Fruit fly (Drosophila melanogaster) whole organism, pupa: ENCODE results near the gene eIF2Bepsilon.

ENCODE experiments used
- CG10348 ChIP-seq: fragments of 200-800 bp; sonication (Bioruptor generic); IDR thresholded peaks from 2 replicates; pipeline ENCODE4 v1.3.6; 2022; ENCODE audit warnings: missing biosample characterization, missing genetic modification characterization
- CG12605 ChIP-seq: fragments of 200-800 bp; sonication (Bioruptor generic); IDR thresholded peaks from 2 replicates; pipeline ENCODE4 v1.3.6; 2022; ENCODE audit warnings: missing biosample characterization, missing genetic modification characterization
- CG13204 ChIP-seq: fragments of 200-800 bp; sonication (Bioruptor generic); optimal IDR thresholded peaks from 2 replicates; lab custom pipeline; 2018; ENCODE audit warnings: missing biosample characterization, mild to moderate bottlenecking, missing genetic modification characterization, moderate library complexity
- CG17806 ChIP-seq: fragments of 200-800 bp; sonication (Bioruptor generic); optimal IDR thresholded peaks from 2 replicates; lab custom pipeline; 2018; ENCODE audit warnings: missing biosample characterization, mild to moderate bottlenecking, missing genetic modification characterization, moderate library complexity
- CG34367 ChIP-seq: fragments of 200-800 bp; sonication (Bioruptor generic); optimal IDR thresholded peaks from 2 replicates; lab custom pipeline; 2018; ENCODE audit warnings: missing biosample characterization, mild to moderate bottlenecking, missing genetic modification characterization
- CG4496 ChIP-seq: fragments of 200-800 bp; sonication (Bioruptor generic); IDR thresholded peaks from 3 replicates; pipeline ENCODE4 v1.3.6; 2022; ENCODE audit warnings: missing biosample characterization, missing genetic modification characterization
- CG9948 ChIP-seq: fragments of 200-800 bp; sonication (Bioruptor generic); optimal IDR thresholded peaks from 2 replicates; lab custom pipeline; 2018; ENCODE audit warnings: missing biosample characterization, mild to moderate bottlenecking, missing genetic modification characterization, moderate library complexity
- EcR ChIP-seq: fragments of 200-800 bp; sonication (Bioruptor generic); optimal IDR thresholded peaks from 3 replicates; lab custom pipeline; 2019; ENCODE audit warnings: missing biosample characterization, missing genetic modification characterization, mild to moderate bottlenecking, moderate library complexity, missing genetic modification reagents
- Pif1A ChIP-seq: fragments of 200-800 bp; sonication (Bioruptor generic); optimal IDR thresholded peaks from 3 replicates; lab custom pipeline; 2016; ENCODE audit warnings: missing biosample characterization, missing genetic modification characterization
- Pif1B ChIP-seq: fragments of 200-800 bp; sonication (Bioruptor generic); optimal IDR thresholded peaks from 3 replicates; lab custom pipeline; 2016; ENCODE audit warnings: missing biosample characterization, missing genetic modification characterization
- fd96Ca ChIP-seq: fragments of 200-800 bp; sonication (Bioruptor generic); IDR thresholded peaks from 3 replicates; pipeline ENCODE4 v1.3.6; 2022; ENCODE audit warnings: missing biosample characterization, missing genetic modification characterization
- gl ChIP-seq: fragments of 200-800 bp; sonication (Bioruptor generic); optimal IDR thresholded peaks from 2 replicates; lab custom pipeline; 2018; ENCODE audit warnings: missing biosample characterization, mild to moderate bottlenecking, missing genetic modification characterization

DNA sequence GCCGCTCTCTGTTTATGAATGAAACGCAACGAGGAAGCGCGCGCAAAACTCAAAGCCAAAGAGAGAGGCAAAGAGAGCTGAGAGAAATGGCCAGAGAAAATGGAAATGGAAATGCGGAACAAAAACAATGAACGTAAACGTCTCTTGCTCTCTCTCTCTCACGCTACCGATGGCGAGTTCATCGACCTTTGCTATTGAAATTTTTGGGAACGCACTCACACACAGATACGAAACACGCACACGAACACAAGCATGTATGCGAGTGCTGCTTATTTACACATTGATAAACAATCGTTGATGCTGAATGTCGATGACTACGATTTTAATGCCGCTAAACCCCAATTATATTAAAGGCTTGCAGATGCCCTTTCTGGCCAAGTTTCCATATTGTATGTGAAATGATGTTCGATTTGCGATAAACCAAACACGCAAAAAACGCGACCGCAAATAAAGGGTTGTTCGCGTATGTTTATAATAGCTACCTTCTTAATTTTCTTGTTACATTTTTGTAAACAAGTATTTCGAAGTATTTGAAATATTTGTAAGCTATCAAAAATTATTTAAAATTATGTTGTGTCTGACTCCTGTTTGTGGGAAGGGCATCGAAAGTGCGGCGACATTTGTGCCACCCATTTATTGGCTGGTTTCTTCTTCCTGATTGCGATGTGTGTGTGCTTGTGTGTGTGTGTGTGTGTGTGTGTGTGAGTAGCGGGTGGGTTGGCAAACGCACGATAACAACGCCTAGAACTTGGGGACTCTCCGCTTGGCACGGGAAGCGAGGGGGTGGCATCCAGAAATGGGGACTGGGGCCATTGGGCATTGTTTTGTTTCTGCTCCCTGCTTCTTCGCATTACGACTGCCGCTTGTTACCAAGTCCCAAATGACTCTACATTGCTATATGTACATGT lies 20.9 kb upstream of the eIF2Bepsilon start:
- TF ChIP-seq Pif1B (GFP tag; lab: Kevin White, UChicago) (peak; percentile 34), CG12605 (GFP tag; lab: Robert Waterston, UW) (no peak), fd96Ca (0 out of 3 replicates have a peak, but pooled peaks have one; percentile 29), CG34367 (tag; lab: Kevin White, UChicago) (peak; percentile 50), gl (tag; lab: Kevin White, UChicago) (no peak), CG13204 (GFP tag; lab: Kevin White, UChicago) (no peak), CG17806 (tag; lab: Kevin White, UChicago) (peak; percentile 40), CG4496 (GFP tag; lab: Robert Waterston, UW) (no peak), CG9948 (tag; lab: Kevin White, UChicago) (peak; percentile 54), Pif1A (peak; percentile 28), CG10348 (GFP tag; lab: Robert Waterston, UW) (no peak), EcR (GFP tag; lab: Kevin White, UChicago) (peak; percentile 97)
